Worm (Caenorhabditis elegans): ENCODE results near the gene str-92.

The str-92 gene

DNA sequence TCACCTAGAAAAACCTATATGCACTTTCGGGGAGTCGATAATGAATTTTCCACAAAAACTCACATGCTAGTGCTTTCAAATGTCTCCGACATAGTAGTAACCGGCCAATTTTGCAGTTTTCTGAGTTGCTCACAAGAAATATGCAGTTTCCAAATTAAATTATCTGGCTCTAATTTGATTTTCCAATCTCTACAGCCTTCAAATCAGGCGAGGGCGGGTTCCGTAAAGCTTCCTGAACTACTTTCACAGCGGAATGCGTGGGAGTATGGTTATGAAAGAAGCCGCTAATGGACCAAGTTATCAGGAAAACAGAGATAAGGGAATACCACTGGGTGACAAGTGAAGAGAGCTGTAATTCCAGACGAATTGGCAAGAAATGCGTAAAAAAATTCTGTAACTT lies 10.5 kb downstream of the str-92 start, which contains the start of gene F59A1.11:
Gene F59A1.11, minus strand, starts transcription at position 101 of the 400 bp plus-strand sequence.
- TF ChIP-seq Y53F4B.3 (GFP tag; IDR thresholded peaks at IDR 0.05) (no peak), rcor-1 (GFP tag; IDR thresholded peaks at IDR 0.05) (no peak), hlh-12 (tag; optimal IDR thresholded peaks at IDR 0.05) (no peak), B0261.1 (tag; optimal IDR thresholded peaks at IDR 0.05) (no peak), rec-8 (tag; optimal IDR thresholded peaks at IDR 0.05) (no peak), F23B12.7 (tag; optimal IDR thresholded peaks at IDR 0.05; ENCODE audit: insufficient read depth) (no peak), madf-8 (GFP tag; conservative IDR thresholded peaks at IDR 0.05) (no peak), egl-44 (GFP tag; IDR thresholded peaks at IDR 0.05) (no peak), K12H6.12 (tag; optimal IDR thresholded peaks at IDR 0.05) (no peak), ceh-40 (GFP tag; IDR thresholded peaks at IDR 0.05) (no peak), aptf-2 (GFP tag; conservative IDR thresholded peaks at IDR 0.05) (no peak), egl-18 (GFP tag; IDR thresholded peaks at IDR 0.05) (no peak), tbp1 (GFP tag; optimal IDR thresholded peaks at IDR 0.05) (no peak)

DNA sequence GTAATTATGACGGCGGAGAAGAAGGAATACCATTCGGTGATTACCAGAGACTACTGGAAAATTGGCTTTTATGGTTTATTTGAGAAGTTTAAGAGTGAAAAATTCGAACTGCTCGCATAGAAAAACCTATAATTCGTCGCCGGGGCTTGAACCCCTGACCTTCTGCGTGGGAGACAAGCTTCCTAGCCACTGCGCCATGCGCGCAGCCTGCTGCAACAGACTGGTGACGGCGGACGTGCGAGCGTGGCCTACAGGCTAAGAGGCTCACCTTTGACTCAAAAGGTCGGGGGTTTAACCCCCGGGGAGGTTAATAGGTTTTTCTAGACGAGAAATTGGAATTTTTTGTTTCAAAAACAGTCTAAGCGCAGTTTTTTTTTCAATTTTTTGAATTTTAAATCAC lies 12.1 kb downstream of the str-92 start:
- TF ChIP-seq dox-1 (GFP tag; IDR thresholded peaks at IDR 0.05), result no peak
- TF ChIP-seq nfya-2 (GFP tag; IDR thresholded peaks at IDR 0.05), result no peak
- no peak for TF ChIP-seq attf-5 (GFP tag; optimal IDR thresholded peaks at IDR 0.05)
- TF ChIP-seq nhr-120 (GFP tag; IDR thresholded peaks at IDR 0.05), result peak; percentile 77; the same call in 1 of the 2 replicates
- TF ChIP-seq zfh-2 (GFP tag; conservative IDR thresholded peaks at IDR 0.05), result peak; percentile 67
- TF ChIP-seq snpc-3.4 (tag; optimal IDR thresholded peaks at IDR 0.05), result no peak
- peak; percentile 56 for TF ChIP-seq tbp1 (GFP tag; optimal IDR thresholded peaks at IDR 0.05)
- no peak for TF ChIP-seq B0336.3 (GFP tag; IDR thresholded peaks at IDR 0.05)
- TF ChIP-seq ztf-28 (GFP tag; IDR thresholded peaks at IDR 0.05), result no peak
- TF ChIP-seq Y53F4B.3 (GFP tag; IDR thresholded peaks at IDR 0.05), result no peak
- no peak for TF ChIP-seq ztf-25 (GFP tag; IDR thresholded peaks at IDR 0.05)
- no peak for TF ChIP-seq ceh-58 (GFP tag; IDR thresholded peaks at IDR 0.05)
- TF ChIP-seq athp-1 (tag; optimal IDR thresholded peaks at IDR 0.05), result no peak
- TF ChIP-seq egl-18 (GFP tag; IDR thresholded peaks at IDR 0.05), result no peak
- no peak for TF ChIP-seq lin-54 (GFP tag; optimal IDR thresholded peaks at IDR 0.05)
- no peak for TF ChIP-seq let-607 (tag; optimal IDR thresholded peaks at IDR 0.05)
- TF ChIP-seq tlf-1 (GFP tag; optimal IDR thresholded peaks at IDR 0.05), result no peak
- no peak for TF ChIP-seq attf-6 (GFP tag; IDR thresholded peaks at IDR 0.05)
- TF ChIP-seq C06A6.2 (GFP tag; conservative IDR thresholded peaks at IDR 0.05), result no peak
- no peak for TF ChIP-seq gei-17 (GFP tag; optimal IDR thresholded peaks at IDR 0.05)
- no peak for TF ChIP-seq rpc-1 (optimal IDR thresholded peaks at IDR 0.05)
- TF ChIP-seq rpc-1 (tag; optimal IDR thresholded peaks at IDR 0.05), result peak; percentile 40
- no peak for TF ChIP-seq ceh-91 (GFP tag; IDR thresholded peaks at IDR 0.05)
- TF ChIP-seq die-1 (tag; optimal IDR thresholded peaks at IDR 0.05), result no peak
- no peak for TF ChIP-seq ama-1 (optimal IDR thresholded peaks at IDR 0.05)
- no peak for TF ChIP-seq ama-1 (GFP tag; optimal IDR thresholded peaks at IDR 0.05)
- no peak for TF ChIP-seq hlh-12 (tag; optimal IDR thresholded peaks at IDR 0.05)

DNA sequence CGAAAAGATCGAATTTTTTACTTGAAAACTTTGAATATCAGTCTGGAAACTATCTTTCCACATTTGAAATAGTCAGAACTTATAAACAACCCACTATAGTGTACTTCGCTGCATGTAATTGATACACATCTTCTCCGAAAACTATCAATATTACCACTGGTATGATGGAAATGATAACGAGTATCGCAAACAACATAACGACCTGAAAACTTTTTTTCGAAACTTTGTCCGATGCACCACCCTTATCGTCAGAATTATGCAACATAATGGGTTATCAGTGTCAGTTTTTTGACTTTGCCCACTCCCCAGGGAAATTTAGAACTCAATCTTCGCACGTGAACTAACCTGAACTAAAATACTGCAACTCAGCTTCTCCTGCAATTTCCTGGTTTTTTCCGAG lies 14.2 kb downstream of the str-92 start:
- TF ChIP-seq ztf-25 (GFP tag; IDR thresholded peaks at IDR 0.05), result no peak
- no peak for TF ChIP-seq egl-44 (GFP tag; IDR thresholded peaks at IDR 0.05)
- no peak for TF ChIP-seq lin-40 (tag; optimal IDR thresholded peaks at IDR 0.05)
- no peak for TF ChIP-seq C06A6.2 (GFP tag; conservative IDR thresholded peaks at IDR 0.05)
- TF ChIP-seq nhr-80 (tag; optimal IDR thresholded peaks at IDR 0.05), result peak; percentile 87
- no peak for TF ChIP-seq pha-4 (tag; optimal IDR thresholded peaks at IDR 0.05)
- no peak for TF ChIP-seq nhr-90 (tag; optimal IDR thresholded peaks at IDR 0.05)
- TF ChIP-seq gei-17 (GFP tag; optimal IDR thresholded peaks at IDR 0.05), result no peak
- TF ChIP-seq lin-35 (GFP tag; optimal IDR thresholded peaks at IDR 0.05), result no peak
- no peak for TF ChIP-seq die-1 (tag; optimal IDR thresholded peaks at IDR 0.05)
- TF ChIP-seq snpc-4 (GFP tag; optimal IDR thresholded peaks at IDR 0.05), result no peak
- peak in 1 of 4 experiments; percentile 0 for TF ChIP-seq snpc-4 (tag; optimal IDR thresholded peaks at IDR 0.05)
- no peak for TF ChIP-seq dpl-1 (GFP tag; optimal IDR thresholded peaks at IDR 0.05)
- TF ChIP-seq atf-7 (tag; optimal IDR thresholded peaks at IDR 0.05), result peak; percentile 41
- no peak for TF ChIP-seq ztf-22 (GFP tag; optimal IDR thresholded peaks at IDR 0.05)
- no peak for TF ChIP-seq rec-8 (tag; optimal IDR thresholded peaks at IDR 0.05)
- TF ChIP-seq attf-3 (GFP tag; conservative IDR thresholded peaks at IDR 0.05), result no peak

All from whole organism, young adult.